ENCODE assay signal across 1 fruit fly cellular context in genomic region chr3R:29138961-29139527, dm6.
A peak's percentile ranks its signal among the peaks of the same experiment; 100 is the strongest.
TF ChIP-seq lines count a peak whose summit lies in the region.

No protein-coding gene starts in this region.

TF ChIP-seq in whole organism, embryonic, 481 proteins besides CTCF, POLR2A, EP300 and RAD21 (continued from another document):
- TF ChIP-seq gt (GFP tag; IDR thresholded peaks at IDR 0.05; lab: Robert Waterston, UW) = no peak
- TF ChIP-seq Bteb2 (GFP tag; optimal IDR thresholded peaks at IDR 0.05; lab: Kevin White, UChicago) = no peak
- no peak for TF ChIP-seq Stat92E (GFP tag; optimal IDR thresholded peaks at IDR 0.05; lab: Kevin White, UChicago)
- TF ChIP-seq CG6683 (GFP tag; optimal IDR thresholded peaks at IDR 0.05; lab: Kevin White, UChicago) = no peak
- peak; percentile 38; the same call in 1 of the 2 replicates for TF ChIP-seq Taf1 (GFP tag; IDR thresholded peaks at IDR 0.05; lab: Robert Waterston, UW)
- TF ChIP-seq da (GFP tag; optimal IDR thresholded peaks at IDR 0.05; lab: Kevin White, UChicago) = no peak
- no peak for TF ChIP-seq Nf-YB (GFP tag; optimal IDR thresholded peaks at IDR 0.05; lab: Kevin White, UChicago)
- no peak for TF ChIP-seq pum (GFP tag; optimal IDR thresholded peaks at IDR 0.05; lab: Kevin White, UChicago)
- peak; percentile 6 for TF ChIP-seq Chrac-16 (GFP tag; optimal IDR thresholded peaks at IDR 0.05; lab: Kevin White, UChicago)
- peak; percentile 38 for TF ChIP-seq Hsf (GFP tag; optimal IDR thresholded peaks at IDR 0.05; lab: Kevin White, UChicago)
- no peak for TF ChIP-seq E2f2 (GFP tag; IDR thresholded peaks at IDR 0.05; lab: Robert Waterston, UW)
- TF ChIP-seq CG4617 (GFP tag; optimal IDR thresholded peaks at IDR 0.05; lab: Kevin White, UChicago; ENCODE audit: borderline replicate concordance) = no peak
- no peak for TF ChIP-seq CG10321 (GFP tag; IDR thresholded peaks at IDR 0.05; lab: Robert Waterston, UW)
- no peak for TF ChIP-seq Blimp-1 (GFP tag; optimal IDR thresholded peaks at IDR 0.05; lab: Kevin White, UChicago)
- no peak for TF ChIP-seq CkIIα-i1 (GFP tag; IDR thresholded peaks at IDR 0.05; lab: Robert Waterston, UW)
- no peak for TF ChIP-seq Lpt (GFP tag; optimal IDR thresholded peaks at IDR 0.05; lab: Kevin White, UChicago)
- no peak for TF ChIP-seq NFAT (GFP tag; IDR thresholded peaks at IDR 0.05; lab: Robert Waterston, UW)
- no peak for TF ChIP-seq CG32767 (GFP tag; IDR thresholded peaks at IDR 0.05; lab: Robert Waterston, UW)
- peak; percentile 13 for TF ChIP-seq CG17359 (tag; optimal IDR thresholded peaks at IDR 0.05; lab: Kevin White, UChicago)
- TF ChIP-seq Bgb (GFP tag; IDR thresholded peaks at IDR 0.05; lab: Robert Waterston, UW; ENCODE audit: partially characterized antibody) = 0 out of 2 replicates have a peak, but pooled peaks have one; percentile 2
- TF ChIP-seq CG6765 (GFP tag; optimal IDR thresholded peaks at IDR 0.05; lab: Kevin White, UChicago) = no peak
- no peak for TF ChIP-seq CG14050 (GFP tag; IDR thresholded peaks at IDR 0.05; lab: Robert Waterston, UW)
- TF ChIP-seq TFAM (GFP tag; optimal IDR thresholded peaks at IDR 0.05; lab: Kevin White, UChicago) = no peak
- peak; percentile 5 for TF ChIP-seq CG9609 (GFP tag; optimal IDR thresholded peaks at IDR 0.05; lab: Kevin White, UChicago)
- no peak for TF ChIP-seq CG11504 (tag; optimal IDR thresholded peaks at IDR 0.05; lab: Kevin White, UChicago)
- TF ChIP-seq Hr78 (GFP tag; optimal IDR thresholded peaks at IDR 0.05; lab: Kevin White, UChicago) = peak in 1 of 2 experiments; percentile 1
- TF ChIP-seq bab2 (GFP tag; optimal IDR thresholded peaks at IDR 0.05; lab: Kevin White, UChicago) = peak; percentile 20
- TF ChIP-seq Doc2 (GFP tag; IDR thresholded peaks at IDR 0.05; lab: Robert Waterston, UW) = no peak
- TF ChIP-seq Xrp1 (GFP tag; IDR thresholded peaks at IDR 0.05; lab: Robert Waterston, UW) = peak; percentile 19; the same call in 1 of the 2 replicates
- TF ChIP-seq CG11723 (GFP tag; optimal IDR thresholded peaks at IDR 0.05; lab: Kevin White, UChicago) = no peak
- TF ChIP-seq ttk (GFP tag; IDR thresholded peaks at IDR 0.05; lab: Robert Waterston, UW) = no peak
- TF ChIP-seq Max (GFP tag; optimal IDR thresholded peaks at IDR 0.05; lab: Kevin White, UChicago) = no peak
- TF ChIP-seq zf30C (GFP tag; optimal IDR thresholded peaks at IDR 0.05; lab: Kevin White, UChicago) = peak; percentile 45
- TF ChIP-seq sna (GFP tag; IDR thresholded peaks at IDR 0.05; lab: Robert Waterston, UW; ENCODE audit: partially characterized antibody) = no peak
- no peak for TF ChIP-seq run (tag; optimal IDR thresholded peaks at IDR 0.05; lab: Kevin White, UChicago)
- TF ChIP-seq nau (GFP tag; optimal IDR thresholded peaks at IDR 0.05; lab: Kevin White, UChicago) = no peak
- no peak for TF ChIP-seq Spps (tag; optimal IDR thresholded peaks at IDR 0.05; lab: Kevin White, UChicago)
- no peak for TF ChIP-seq dmrt11E (tag; optimal IDR thresholded peaks at IDR 0.05; lab: Kevin White, UChicago)
- no peak for TF ChIP-seq ssp (GFP tag; IDR thresholded peaks at IDR 0.05; lab: Robert Waterston, UW)
- no peak for TF ChIP-seq CG6791 (GFP tag; IDR thresholded peaks at IDR 0.05; lab: Robert Waterston, UW; ENCODE audit: partially characterized antibody)
- TF ChIP-seq CG12071 (GFP tag; optimal IDR thresholded peaks at IDR 0.05; lab: Kevin White, UChicago) = no peak
- peak; percentile 18; the same call in 1 of the 2 replicates for TF ChIP-seq vvl (GFP tag; IDR thresholded peaks at IDR 0.05; lab: Robert Waterston, UW)
- no peak for TF ChIP-seq CG11456 (GFP tag; IDR thresholded peaks at IDR 0.05; lab: Robert Waterston, UW)
- no peak for TF ChIP-seq Myb (GFP tag; optimal IDR thresholded peaks at IDR 0.05; lab: Kevin White, UChicago)
- TF ChIP-seq CG16863 (GFP tag; optimal IDR thresholded peaks at IDR 0.05; lab: Kevin White, UChicago) = no peak
- TF ChIP-seq CG3847 (GFP tag; IDR thresholded peaks at IDR 0.05; lab: Robert Waterston, UW) = peak; percentile 15; the same call in 1 of the 2 replicates
- no peak for TF ChIP-seq NC2α (GFP tag; optimal IDR thresholded peaks at IDR 0.05; lab: Kevin White, UChicago)
- TF ChIP-seq ara (GFP tag; IDR thresholded peaks at IDR 0.05; lab: Robert Waterston, UW) = no peak
- TF ChIP-seq corto (GFP tag; optimal IDR thresholded peaks at IDR 0.05; lab: Kevin White, UChicago) = no peak
- no peak for TF ChIP-seq az2 (GFP tag; optimal IDR thresholded peaks at IDR 0.05; lab: Kevin White, UChicago)
- TF ChIP-seq CG34224 (GFP tag; IDR thresholded peaks at IDR 0.05; lab: Robert Waterston, UW; ENCODE audit: partially characterized antibody) = no peak
- peak; percentile 21 for TF ChIP-seq CG10543 (GFP tag; optimal IDR thresholded peaks at IDR 0.05; lab: Kevin White, UChicago)
- no peak for TF ChIP-seq pita (GFP tag; optimal IDR thresholded peaks at IDR 0.05; lab: Kevin White, UChicago)
- no peak for TF ChIP-seq CG7928 (GFP tag; optimal IDR thresholded peaks at IDR 0.05; lab: Kevin White, UChicago)
- TF ChIP-seq Rfx (GFP tag; IDR thresholded peaks at IDR 0.05; lab: Robert Waterston, UW) = peak; percentile 51
- TF ChIP-seq NC2β (GFP tag; optimal IDR thresholded peaks at IDR 0.05; lab: Kevin White, UChicago) = no peak
- TF ChIP-seq CG17186 (GFP tag; optimal IDR thresholded peaks at IDR 0.05; lab: Kevin White, UChicago) = no peak
- no peak for TF ChIP-seq CG6813 (GFP tag; optimal IDR thresholded peaks at IDR 0.05; lab: Kevin White, UChicago)
- TF ChIP-seq Abd-B (GFP tag; optimal IDR thresholded peaks at IDR 0.05; lab: Kevin White, UChicago) = no peak
- 0 out of 2 replicates have a peak, but pooled peaks have one; percentile 21 for TF ChIP-seq ranshi (GFP tag; IDR thresholded peaks at IDR 0.05; lab: Robert Waterston, UW)
- TF ChIP-seq CG1603 (tag; optimal IDR thresholded peaks at IDR 0.05; lab: Kevin White, UChicago) = peak; percentile 41
- no peak for TF ChIP-seq Hr51 (GFP tag; optimal IDR thresholded peaks at IDR 0.05; lab: Kevin White, UChicago)
- peak; percentile 15 for TF ChIP-seq CG30403 (GFP tag; optimal IDR thresholded peaks at IDR 0.05; lab: Kevin White, UChicago)
- no peak for TF ChIP-seq CG4424 (GFP tag; optimal IDR thresholded peaks at IDR 0.05; lab: Kevin White, UChicago)
- TF ChIP-seq fd102C (GFP tag; optimal IDR thresholded peaks at IDR 0.05; lab: Kevin White, UChicago) = no peak
- no peak for TF ChIP-seq CG12155 (GFP tag; optimal IDR thresholded peaks at IDR 0.05; lab: Kevin White, UChicago)
- TF ChIP-seq Sox102F (GFP tag; optimal IDR thresholded peaks at IDR 0.05; lab: Kevin White, UChicago) = peak; percentile 17
- no peak for TF ChIP-seq HHEX (GFP tag; optimal IDR thresholded peaks at IDR 0.05; lab: Kevin White, UChicago)
- TF ChIP-seq Atf6 (GFP tag; IDR thresholded peaks at IDR 0.05; lab: Robert Waterston, UW) = no peak
- TF ChIP-seq otp (GFP tag; IDR thresholded peaks at IDR 0.05; lab: Robert Waterston, UW) = no peak
- 0 out of 3 replicates have a peak, but pooled peaks have one; percentile 5 for TF ChIP-seq CG16813 (GFP tag; IDR thresholded peaks at IDR 0.05; lab: Robert Waterston, UW; ENCODE audit: partially characterized antibody)
- TF ChIP-seq CG1233 (GFP tag; optimal IDR thresholded peaks at IDR 0.05; lab: Kevin White, UChicago) = no peak
- no peak for TF ChIP-seq Camta (GFP tag; optimal IDR thresholded peaks at IDR 0.05; lab: Kevin White, UChicago)
- no peak for TF ChIP-seq Fer2 (tag; optimal IDR thresholded peaks at IDR 0.05; lab: Kevin White, UChicago)
- peak; percentile 60 for TF ChIP-seq row (GFP tag; IDR thresholded peaks at IDR 0.05; lab: Robert Waterston, UW)
- TF ChIP-seq HLH4C (GFP tag; IDR thresholded peaks at IDR 0.05; lab: Robert Waterston, UW; ENCODE audit: partially characterized antibody) = no peak
- peak in 1 of 2 experiments; percentile 4 for TF ChIP-seq dpn (GFP tag; optimal IDR thresholded peaks at IDR 0.05; lab: Kevin White, UChicago)
- TF ChIP-seq CG8924 (tag; optimal IDR thresholded peaks at IDR 0.05; lab: Kevin White, UChicago) = no peak
- no peak for TF ChIP-seq Adf1 (GFP tag; IDR thresholded peaks at IDR 0.05; lab: Robert Waterston, UW)
- peak; percentile 19 for TF ChIP-seq Xbp1 (GFP tag; optimal IDR thresholded peaks at IDR 0.05; lab: Kevin White, UChicago)
- TF ChIP-seq Antp (GFP tag; optimal IDR thresholded peaks at IDR 0.05; lab: Kevin White, UChicago) = no peak
- TF ChIP-seq HLH3B (GFP tag; IDR thresholded peaks at IDR 0.05; lab: Robert Waterston, UW) = peak; percentile 33; the same call in 1 of the 2 replicates
- TF ChIP-seq cg (GFP tag; optimal IDR thresholded peaks at IDR 0.05; lab: Kevin White, UChicago) = peak; percentile 6
- TF ChIP-seq CHES-1-like (GFP tag; optimal IDR thresholded peaks at IDR 0.05; lab: Kevin White, UChicago) = no peak
- TF ChIP-seq Ets65A (GFP tag; lab: Kevin White, UChicago) = peak; percentile 90
- TF ChIP-seq chn (GFP tag; optimal IDR thresholded peaks at IDR 0.05; lab: Kevin White, UChicago) = no peak
- TF ChIP-seq Usf (GFP tag; optimal IDR thresholded peaks at IDR 0.05; lab: Kevin White, UChicago) = no peak
- no peak for TF ChIP-seq emc (GFP tag; optimal IDR thresholded peaks at IDR 0.05; lab: Kevin White, UChicago)
- TF ChIP-seq dmrt99B (tag; optimal IDR thresholded peaks at IDR 0.05; lab: Kevin White, UChicago) = no peak
- TF ChIP-seq CG2120 (GFP tag; optimal IDR thresholded peaks at IDR 0.05; lab: Kevin White, UChicago) = peak; percentile 40
- TF ChIP-seq btn (GFP tag; optimal IDR thresholded peaks at IDR 0.05; lab: Kevin White, UChicago) = no peak
- TF ChIP-seq br (optimal IDR thresholded peaks at IDR 0.05; lab: Kevin White, UChicago) = no peak
- no peak for TF ChIP-seq CG14860 (GFP tag; IDR thresholded peaks at IDR 0.05; lab: Robert Waterston, UW; ENCODE audit: partially characterized antibody)
- TF ChIP-seq BtbVII (GFP tag; optimal IDR thresholded peaks at IDR 0.05; lab: Kevin White, UChicago) = no peak
- no peak for TF ChIP-seq H15 (GFP tag; IDR thresholded peaks at IDR 0.05; lab: Robert Waterston, UW)
- peak; percentile 11 for TF ChIP-seq Oli (tag; optimal IDR thresholded peaks at IDR 0.05; lab: Kevin White, UChicago)
- peak; percentile 37 for TF ChIP-seq Ptx1 (GFP tag; IDR thresholded peaks at IDR 0.05; lab: Robert Waterston, UW)
